Worm (Caenorhabditis elegans) whole organism, young adult: ENCODE results near the gene C17C3.6.

ENCODE experiments used
- B0019.2 ChIP-seq: fragments of 200-800 bp; sonication (Bioruptor generic); conservative IDR thresholded peaks from 2 replicates; pipeline ENCODE4 v1.3.6; 2022; ENCODE audit warnings: missing genetic modification reagents, missing genetic modification characterization, missing compliant biosample characterization
- B0035.1 ChIP-seq: sonication (generic microtip); optimal IDR thresholded peaks from 2 replicates; lab custom pipeline; 2016; ENCODE audit warnings: missing genetic modification characterization, mild to moderate bottlenecking, missing compliant biosample characterization, missing genotype, missing genetic modification reagents
- C17E4.6 ChIP-seq: fragments of 200-800 bp; sonication (Bioruptor generic); IDR thresholded peaks from 2 replicates; pipeline ENCODE4 v1.3.6; 2022; ENCODE audit warnings: missing genetic modification reagents, missing genetic modification characterization, missing compliant biosample characterization
- F33H1.4 ChIP-seq: fragments of 200-800 bp; sonication (Bioruptor generic); IDR thresholded peaks from 2 replicates; pipeline ENCODE4 v1.3.6; 2022; ENCODE audit warnings: missing genetic modification reagents, missing genetic modification characterization, missing compliant biosample characterization
- F57A8.1 ChIP-seq: fragments of 200-800 bp; sonication (Bioruptor generic); optimal IDR thresholded peaks from 2 replicates; lab custom pipeline; 2018; ENCODE audit warnings: mild to moderate bottlenecking, missing genetic modification characterization, moderate library complexity, missing compliant biosample characterization
- T07F8.4 ChIP-seq: sonication (generic microtip); optimal IDR thresholded peaks from 2 replicates; lab custom pipeline; 2016; ENCODE audit warnings: mild to moderate bottlenecking, missing genetic modification characterization, moderate library complexity, missing compliant biosample characterization
- Y53G8AR.9 ChIP-seq: fragments of 200-800 bp; sonication (Bioruptor generic); conservative IDR thresholded peaks from 2 replicates; pipeline ENCODE4 v1.3.6; 2022; ENCODE audit warnings: missing genetic modification reagents, missing genetic modification characterization, missing compliant biosample characterization
- akir-1 ChIP-seq: fragments of 200-800 bp; sonication (Bioruptor generic); optimal IDR thresholded peaks from 2 replicates; lab custom pipeline; 2018; ENCODE audit warnings: mild to moderate bottlenecking, missing genetic modification characterization, moderate library complexity, missing compliant biosample characterization
- aptf-2 ChIP-seq: fragments of 200-800 bp; sonication (Bioruptor generic); conservative IDR thresholded peaks from 2 replicates; pipeline ENCODE4 v1.3.6; 2022; ENCODE audit warnings: missing genetic modification reagents, missing genetic modification characterization, missing compliant biosample characterization
- bed-1 ChIP-seq: fragments of 200-800 bp; sonication (Bioruptor generic); IDR thresholded peaks from 2 replicates; pipeline ENCODE4 v1.3.6; 2022; ENCODE audit warnings: missing genetic modification reagents, missing genetic modification characterization, missing compliant biosample characterization
- cebp-1 ChIP-seq, 2 experiments: fragments of 200-800 bp in 1 of 2; sonication (Bioruptor generic) in 1 of 2; sonication (generic microtip) in 1 of 2; IDR thresholded peaks in 1 of 2; optimal IDR thresholded peaks in 1 of 2; 2 replicates each; pipeline versions ENCODE4 v1.3.6 to Lab custom; 2017 to 2022; ENCODE audit warnings: missing compliant biosample characterization in 2 of 2, missing genetic modification characterization in 2 of 2, mild to moderate bottlenecking in 1 of 2, missing genetic modification reagents in 1 of 2, moderate library complexity in 1 of 2
- ceh-27 ChIP-seq: fragments of 200-800 bp; sonication (Bioruptor generic); optimal IDR thresholded peaks from 2 replicates; lab custom pipeline; 2018; ENCODE audit warnings: mild to moderate bottlenecking, missing genetic modification characterization, moderate library complexity, missing compliant biosample characterization
- ceh-79 ChIP-seq: sonication (generic microtip); optimal IDR thresholded peaks from 2 replicates; lab custom pipeline; 2017; ENCODE audit warnings: mild to moderate bottlenecking, missing genetic modification characterization, missing compliant biosample characterization
- die-1 ChIP-seq: sonication (generic microtip); optimal IDR thresholded peaks from 2 replicates; lab custom pipeline; 2016; ENCODE audit warnings: missing genotype, mild to moderate bottlenecking, missing genetic modification characterization, missing compliant biosample characterization
- dox-1 ChIP-seq: fragments of 200-800 bp; sonication (Bioruptor generic); IDR thresholded peaks from 2 replicates; pipeline ENCODE4 v1.3.6; 2022; ENCODE audit warnings: missing genetic modification reagents, missing genetic modification characterization, missing compliant biosample characterization
- egrh-3 ChIP-seq: fragments of 200-800 bp; sonication (Bioruptor generic); IDR thresholded peaks from 2 replicates; pipeline ENCODE4 v1.3.6; 2022; ENCODE audit warnings: missing genetic modification reagents, missing genetic modification characterization, missing compliant biosample characterization
- him-1 ChIP-seq: sonication (generic microtip); optimal IDR thresholded peaks from 2 replicates; lab custom pipeline; 2016; ENCODE audit warnings: missing genotype, missing genetic modification reagents, missing genetic modification characterization, missing compliant biosample characterization
- hlh-12 ChIP-seq: sonication (generic microtip); optimal IDR thresholded peaks from 2 replicates; lab custom pipeline; 2016; ENCODE audit warnings: missing genetic modification characterization, missing compliant biosample characterization
- lin-35 ChIP-seq, 3 experiments: fragments of 150-350 bp in 2 of 3; sonication (generic microtip) in 1 of 3; optimal IDR thresholded peaks; 2 replicates each; lab custom pipeline; 2014 to 2018; ENCODE audit warnings: missing biosample characterization in 3 of 3, missing genetic modification characterization in 3 of 3, missing genetic modification reagents in 3 of 3
- lin-40 ChIP-seq: sonication (generic microtip); optimal IDR thresholded peaks from 2 replicates; lab custom pipeline; 2016; ENCODE audit warnings: missing genetic modification characterization, mild to moderate bottlenecking, missing compliant biosample characterization, missing genotype, missing genetic modification reagents
- lin-54 ChIP-seq: fragments of 200-800 bp; sonication (Bioruptor generic); optimal IDR thresholded peaks from 2 replicates; lab custom pipeline; 2018; ENCODE audit warnings: mild to moderate bottlenecking, missing genetic modification characterization, missing compliant biosample characterization
- lir-1 ChIP-seq: fragments of 200-800 bp; sonication (Bioruptor generic); conservative IDR thresholded peaks from 2 replicates; pipeline ENCODE4 v1.3.6; 2022; ENCODE audit warnings: missing genetic modification reagents, missing genetic modification characterization, missing compliant biosample characterization
- lsy-27 ChIP-seq: sonication (generic microtip); optimal IDR thresholded peaks from 2 replicates; lab custom pipeline; 2017; ENCODE audit warnings: missing genetic modification characterization, mild to moderate bottlenecking, missing compliant biosample characterization, antibody characterized with exemption, missing genotype, borderline replicate concordance; ENCODE audit not compliant: insufficient read depth
- madf-8 ChIP-seq: fragments of 200-800 bp; sonication (Bioruptor generic); conservative IDR thresholded peaks from 2 replicates; pipeline ENCODE4 v1.3.6; 2022; ENCODE audit warnings: missing genetic modification reagents, missing genetic modification characterization, missing compliant biosample characterization
- mel-28 ChIP-seq: sonication (generic microtip); optimal IDR thresholded peaks from 2 replicates; lab custom pipeline; 2016; ENCODE audit warnings: borderline replicate concordance, mild to moderate bottlenecking, missing genetic modification characterization, missing compliant biosample characterization
- nhr-120 ChIP-seq: fragments of 200-800 bp; sonication (Bioruptor generic); IDR thresholded peaks from 2 replicates; pipeline ENCODE4 v1.3.6; 2022; ENCODE audit warnings: missing genetic modification characterization, missing compliant biosample characterization
- nhr-179 ChIP-seq: sonication (generic microtip); optimal IDR thresholded peaks from 2 replicates; lab custom pipeline; 2016; ENCODE audit warnings: mild to moderate bottlenecking, missing genetic modification characterization, missing compliant biosample characterization
- rpc-1 ChIP-seq, 2 experiments: fragments of 150-350 bp in 1 of 2; sonication (generic microtip) in 1 of 2; optimal IDR thresholded peaks; 2 replicates each; lab custom pipeline; 2014 to 2018; ENCODE audit warnings: missing biosample characterization in 1 of 2, missing genetic modification characterization in 1 of 2, missing genetic modification reagents in 1 of 2, missing genotype in 1 of 2
- snpc-3.4 ChIP-seq: sonication (generic microtip); optimal IDR thresholded peaks from 2 replicates; lab custom pipeline; 2017; ENCODE audit warnings: missing genetic modification characterization, mild to moderate bottlenecking, missing compliant biosample characterization, antibody characterized with exemption, moderate library complexity, missing genotype, missing genetic modification reagents
- unc-62 ChIP-seq: fragments of 150-350 bp; optimal IDR thresholded peaks from 2 replicates; lab custom pipeline; 2014; ENCODE audit warnings: missing biosample characterization, missing genetic modification reagents, missing genetic modification characterization
- zfh-2 ChIP-seq: fragments of 200-800 bp; sonication (Bioruptor generic); conservative IDR thresholded peaks from 2 replicates; pipeline ENCODE4 v1.3.6; 2022; ENCODE audit warnings: missing genetic modification reagents, missing genetic modification characterization, missing compliant biosample characterization
- ztf-18 ChIP-seq: sonication (generic microtip); optimal IDR thresholded peaks from 2 replicates; lab custom pipeline; 2016; ENCODE audit warnings: missing genotype, mild to moderate bottlenecking, missing genetic modification characterization, missing compliant biosample characterization
- ztf-26 ChIP-seq: sonication (generic microtip); optimal IDR thresholded peaks from 2 replicates; lab custom pipeline; 2017; ENCODE audit warnings: missing genetic modification characterization, missing compliant biosample characterization

The C17C3.6 gene

ce11 chrII:5518055-5518454, 31.8 kb upstream of the C17C3.6 start:
- no peak for TF ChIP-seq nhr-120 (GFP tag; lab: Robert Waterston, UW)
- no peak for TF ChIP-seq die-1 (tag; lab: Kevin White, UChicago)
- no peak for TF ChIP-seq nhr-179 (tag; lab: Kevin White, UChicago)
- no peak for TF ChIP-seq lin-40 (tag; lab: Kevin White, UChicago)
- no peak for TF ChIP-seq dox-1 (GFP tag; lab: Robert Waterston, UW)
- no peak for TF ChIP-seq akir-1 (GFP tag; lab: Kevin White, UChicago)
- TF ChIP-seq Y53G8AR.9 (GFP tag; lab: Robert Waterston, UW) = no peak
- TF ChIP-seq egrh-3 (GFP tag; lab: Robert Waterston, UW) = no peak
- TF ChIP-seq lin-35 (GFP tag; optimal IDR thresholded peaks at IDR 0.05; lab: Kevin White, UChicago) = no peak
- TF ChIP-seq ceh-27 (GFP tag; lab: Kevin White, UChicago) = no peak
- no peak for TF ChIP-seq ceh-79 (tag; lab: Kevin White, UChicago)
- no peak for TF ChIP-seq unc-62
- TF ChIP-seq ztf-26 (tag; lab: Kevin White, UChicago) = no peak

ce11 chrII:5518910-5519309, 30.9 kb upstream of the C17C3.6 start, which contains the start of gene ZK177.2:
Gene ZK177.2, plus strand, starts transcription at chrII:5519210.
- TF ChIP-seq F57A8.1 (GFP tag; lab: Kevin White, UChicago) (no peak), C17E4.6 (no peak), F33H1.4 (GFP tag; lab: Robert Waterston, UW) (no peak), bed-1 (no peak), madf-8 (no peak), cebp-1 (GFP tag; IDR thresholded peaks at IDR 0.05; lab: Robert Waterston, UW) (no peak), cebp-1 (tag; optimal IDR thresholded peaks at IDR 0.05; lab: Kevin White, UChicago) (no peak), lin-54 (GFP tag; lab: Kevin White, UChicago) (no peak), rpc-1 (optimal IDR thresholded peaks at IDR 0.05; lab: Kevin White, UChicago) (no peak), rpc-1 (tag; optimal IDR thresholded peaks at IDR 0.05; lab: Kevin White, UChicago) (no peak), him-1 (no peak), zfh-2 (GFP tag; lab: Robert Waterston, UW) (no peak)

ce11 chrII:5521411-5521810, 28.4 kb upstream of the C17C3.6 start, which contains the start of gene ZK177.12:
Gene ZK177.12, plus strand, starts transcription at chrII:5521711.
- no peak for TF ChIP-seq hlh-12
- TF ChIP-seq B0035.1 (tag; lab: Kevin White, UChicago) = no peak
- no peak for TF ChIP-seq lin-35 (GFP tag; optimal IDR thresholded peaks at IDR 0.05; lab: Kevin White, UChicago)
- no peak for TF ChIP-seq bed-1
- no peak for TF ChIP-seq lsy-27 (tag; lab: Kevin White, UChicago)
- TF ChIP-seq lir-1 = no peak
- no peak for TF ChIP-seq F57A8.1 (GFP tag; lab: Kevin White, UChicago)
- TF ChIP-seq B0019.2 = no peak
- TF ChIP-seq T07F8.4 (tag; lab: Kevin White, UChicago) = no peak
- TF ChIP-seq ztf-18 (tag; lab: Kevin White, UChicago) = no peak

ce11 chrII:5522637-5523036, 27.2 kb upstream of the C17C3.6 start, which contains the start of gene ZK177.11:
Gene ZK177.11, plus strand, starts transcription at chrII:5522937.
- TF ChIP-seq aptf-2 (no peak), snpc-3.4 (tag; lab: Kevin White, UChicago) (no peak), B0035.1 (tag; lab: Kevin White, UChicago) (no peak), mel-28 (tag; lab: Kevin White, UChicago) (no peak)
